Worm (Caenorhabditis elegans) whole organism, late embryonic: ENCODE measurements around the gene F01D5.7.

Experiments
- K02D7.2 ChIP-seq: sonication (generic microtip); optimal IDR thresholded peaks from 2 replicates; lab custom pipeline; 2017; ENCODE audit warnings: mild to moderate bottlenecking, missing genetic modification characterization, missing compliant biosample characterization
- T23F11.4 ChIP-seq: fragments of 200-800 bp; sonication (Bioruptor generic); optimal IDR thresholded peaks from 2 replicates; lab custom pipeline; 2018; ENCODE audit warnings: mild to moderate bottlenecking, missing genetic modification characterization, missing compliant biosample characterization
- Y22D7AL.16 ChIP-seq: sonication (generic microtip); optimal IDR thresholded peaks from 2 replicates; lab custom pipeline; 2016; ENCODE audit warnings: missing genetic modification characterization, missing compliant biosample characterization
- ama-1 ChIP-seq: fragments of 150-350 bp; optimal IDR thresholded peaks from 2 replicates; lab custom pipeline; 2014
- ceh-14 ChIP-seq: sonication (generic microtip); optimal IDR thresholded peaks from 2 replicates; lab custom pipeline; 2016; ENCODE audit warnings: missing genotype, missing genetic modification characterization, missing compliant biosample characterization
- ceh-18 ChIP-seq: sonication (generic microtip); optimal IDR thresholded peaks from 2 replicates; lab custom pipeline; 2016; ENCODE audit warnings: missing genetic modification characterization, missing compliant biosample characterization
- ceh-19 ChIP-seq: fragments of 200-800 bp; sonication (Bioruptor generic); optimal IDR thresholded peaks from 2 replicates; lab custom pipeline; 2018; ENCODE audit warnings: mild to moderate bottlenecking, missing genetic modification characterization, missing compliant biosample characterization
- ceh-2 ChIP-seq: sonication (generic microtip); optimal IDR thresholded peaks from 2 replicates; lab custom pipeline; 2016; ENCODE audit warnings: missing genotype, missing genetic modification characterization, missing compliant biosample characterization
- ceh-24 ChIP-seq: sonication (generic microtip); optimal IDR thresholded peaks from 2 replicates; lab custom pipeline; 2016; ENCODE audit warnings: mild to moderate bottlenecking, missing genetic modification characterization, missing compliant biosample characterization
- ceh-30 ChIP-seq: fragments of 150-350 bp; optimal IDR thresholded peaks from 2 replicates; lab custom pipeline; 2014; ENCODE audit warnings: missing biosample characterization, missing genetic modification characterization
- ceh-45 ChIP-seq: fragments of 200-800 bp; sonication (Bioruptor generic); IDR thresholded peaks from 2 replicates; pipeline ENCODE4 v1.3.6; 2022; ENCODE audit warnings: missing genetic modification reagents, missing genetic modification characterization, missing compliant biosample characterization
- ceh-48 ChIP-seq: sonication (generic microtip); optimal IDR thresholded peaks from 2 replicates; lab custom pipeline; 2016; ENCODE audit warnings: missing genetic modification characterization, inconsistent platforms, missing compliant biosample characterization
- ceh-9 ChIP-seq: sonication (generic microtip); optimal IDR thresholded peaks from 2 replicates; lab custom pipeline; 2016; ENCODE audit warnings: mild to moderate bottlenecking, missing genetic modification characterization, inconsistent platforms, missing compliant biosample characterization
- dmd-4 ChIP-seq: sonication (generic microtip); optimal IDR thresholded peaks from 2 replicates; lab custom pipeline; 2016; ENCODE audit warnings: borderline replicate concordance, missing genetic modification characterization, missing compliant biosample characterization
- dve-1 ChIP-seq: sonication (generic microtip); optimal IDR thresholded peaks from 2 replicates; lab custom pipeline; 2017; ENCODE audit warnings: antibody characterized with exemption, mild to moderate bottlenecking, missing genetic modification characterization, missing compliant biosample characterization
- elt-2 ChIP-seq: sonication (generic microtip); optimal IDR thresholded peaks from 2 replicates; lab custom pipeline; 2016; ENCODE audit warnings: missing genetic modification reagents, missing genetic modification characterization, missing compliant biosample characterization
- eyg-1 ChIP-seq: sonication (generic microtip); optimal IDR thresholded peaks from 2 replicates; lab custom pipeline; 2016; ENCODE audit warnings: missing genotype, missing genetic modification characterization, missing compliant biosample characterization
- fkh-10 ChIP-seq: fragments of 150-350 bp; optimal IDR thresholded peaks from 2 replicates; lab custom pipeline; 2014; ENCODE audit warnings: missing biosample characterization, missing genetic modification reagents, missing genetic modification characterization
- gmeb-2 ChIP-seq: sonication (generic microtip); optimal IDR thresholded peaks from 2 replicates; lab custom pipeline; 2016; ENCODE audit warnings: missing genetic modification characterization, inconsistent platforms, missing compliant biosample characterization
- hlh-13 ChIP-seq: fragments of 200-800 bp; sonication (Bioruptor generic); optimal IDR thresholded peaks from 2 replicates; lab custom pipeline; 2018; ENCODE audit warnings: mild to moderate bottlenecking, missing genetic modification characterization, missing compliant biosample characterization
- hlh-15 ChIP-seq: sonication (generic microtip); optimal IDR thresholded peaks from 2 replicates; lab custom pipeline; 2016; ENCODE audit warnings: missing genetic modification characterization, missing compliant biosample characterization
- hlh-30 ChIP-seq: sonication (generic microtip); optimal IDR thresholded peaks from 2 replicates; lab custom pipeline; 2017; ENCODE audit warnings: antibody characterized with exemption, missing genetic modification characterization, missing compliant biosample characterization; ENCODE audit not compliant: insufficient read depth
- hlh-6 ChIP-seq: sonication (generic microtip); optimal IDR thresholded peaks from 2 replicates; lab custom pipeline; 2016; ENCODE audit warnings: missing genotype, missing genetic modification characterization, missing compliant biosample characterization
- hlh-8 ChIP-seq: sonication (generic microtip); optimal IDR thresholded peaks from 2 replicates; lab custom pipeline; 2016; ENCODE audit warnings: missing genotype, missing genetic modification characterization, missing compliant biosample characterization
- lin-11 ChIP-seq: fragments of 200-800 bp; sonication (Bioruptor generic); optimal IDR thresholded peaks from 2 replicates; lab custom pipeline; 2018; ENCODE audit warnings: mild to moderate bottlenecking, missing genetic modification characterization, missing compliant biosample characterization
- madf-2 ChIP-seq: sonication (generic microtip); optimal IDR thresholded peaks from 2 replicates; lab custom pipeline; 2017; ENCODE audit warnings: missing genetic modification characterization, missing compliant biosample characterization
- mec-3 ChIP-seq: sonication (generic microtip); optimal IDR thresholded peaks from 2 replicates; lab custom pipeline; 2016; ENCODE audit warnings: borderline replicate concordance, missing genetic modification characterization, missing compliant biosample characterization
- nhr-11 ChIP-seq: fragments of 150-350 bp; optimal IDR thresholded peaks from 2 replicates; lab custom pipeline; 2014; ENCODE audit warnings: missing biosample characterization, missing genetic modification characterization
- odd-2 ChIP-seq: sonication (generic microtip); optimal IDR thresholded peaks from 2 replicates; lab custom pipeline; 2017; ENCODE audit warnings: antibody characterized with exemption, mild to moderate bottlenecking, missing genetic modification characterization, missing compliant biosample characterization
- pat-9 ChIP-seq: fragments of 200-800 bp; sonication (Bioruptor generic); optimal IDR thresholded peaks from 2 replicates; lab custom pipeline; 2018; ENCODE audit warnings: mild to moderate bottlenecking, missing genetic modification characterization, moderate library complexity, missing compliant biosample characterization
- pha-2 ChIP-seq: sonication (generic microtip); optimal IDR thresholded peaks from 2 replicates; lab custom pipeline; 2017; ENCODE audit warnings: mild to moderate bottlenecking, missing genetic modification characterization, missing compliant biosample characterization
- pha-4 ChIP-seq: fragments of 150-350 bp; optimal IDR thresholded peaks from 2 replicates; lab custom pipeline; 2018; ENCODE audit warnings: missing biosample characterization, missing genetic modification reagents, missing genetic modification characterization
- pqm-1 ChIP-seq: sonication (generic microtip); optimal IDR thresholded peaks from 2 replicates; lab custom pipeline; 2016; ENCODE audit warnings: missing genetic modification characterization, missing compliant biosample characterization
- pros-1 ChIP-seq: fragments of 150-350 bp; optimal IDR thresholded peaks from 2 replicates; lab custom pipeline; 2014; ENCODE audit warnings: missing biosample characterization, missing genetic modification reagents, missing genetic modification characterization
- ref-2 ChIP-seq: sonication (generic microtip); optimal IDR thresholded peaks from 2 replicates; lab custom pipeline; 2016; ENCODE audit warnings: missing genetic modification characterization, missing compliant biosample characterization
- rnt-1 ChIP-seq: sonication (generic microtip); optimal IDR thresholded peaks from 2 replicates; lab custom pipeline; 2016; ENCODE audit warnings: missing genetic modification characterization, missing compliant biosample characterization
- sdc-2 ChIP-seq: sonication (generic microtip); optimal IDR thresholded peaks from 2 replicates; lab custom pipeline; 2016; ENCODE audit warnings: missing genotype, missing genetic modification characterization, missing compliant biosample characterization
- sox-2 ChIP-seq: fragments of 200-800 bp; sonication (Bioruptor generic); IDR thresholded peaks from 2 replicates; pipeline ENCODE4 v1.3.6; 2022; ENCODE audit warnings: missing genetic modification reagents, missing genetic modification characterization, missing compliant biosample characterization
- sox-4 ChIP-seq: sonication (generic microtip); optimal IDR thresholded peaks from 2 replicates; lab custom pipeline; 2017; ENCODE audit warnings: mild to moderate bottlenecking, missing genetic modification characterization, inconsistent platforms, missing compliant biosample characterization
- syd-9 ChIP-seq: sonication (generic microtip); optimal IDR thresholded peaks from 2 replicates; lab custom pipeline; 2016; ENCODE audit warnings: mild to moderate bottlenecking, missing genetic modification characterization, moderate library complexity, missing compliant biosample characterization
- tbx-2 ChIP-seq: sonication (generic microtip); optimal IDR thresholded peaks from 2 replicates; lab custom pipeline; 2016; ENCODE audit warnings: missing genetic modification characterization, missing compliant biosample characterization
- tbx-7 ChIP-seq: sonication (generic microtip); optimal IDR thresholded peaks from 2 replicates; lab custom pipeline; 2016; ENCODE audit warnings: missing genotype, missing genetic modification characterization, missing compliant biosample characterization
- ttx-3 ChIP-seq: sonication (generic microtip); optimal IDR thresholded peaks from 2 replicates; lab custom pipeline; 2016; ENCODE audit warnings: missing genetic modification reagents, missing genetic modification characterization, missing compliant biosample characterization
- unc-3 ChIP-seq, 2 experiments: fragments of 200-800 bp in 1 of 2; sonication (Bioruptor generic) in 1 of 2; sonication (generic microtip) in 1 of 2; conservative IDR thresholded peaks in 1 of 2; optimal IDR thresholded peaks in 1 of 2; 2 replicates each; pipeline versions ENCODE4 v1.3.6 to Lab custom; 2016 to 2022; ENCODE audit warnings: missing compliant biosample characterization in 2 of 2, missing genetic modification characterization in 2 of 2, missing genetic modification reagents in 1 of 2
- unc-42 ChIP-seq: sonication (generic microtip); optimal IDR thresholded peaks from 2 replicates; lab custom pipeline; 2016; ENCODE audit warnings: missing genotype, missing genetic modification characterization, missing compliant biosample characterization
- unc-55 ChIP-seq: sonication (generic microtip); optimal IDR thresholded peaks from 2 replicates; lab custom pipeline; 2017; ENCODE audit warnings: missing biosample characterization, missing genetic modification reagents, missing genetic modification characterization
- unc-86 ChIP-seq: sonication (generic microtip); optimal IDR thresholded peaks from 2 replicates; lab custom pipeline; 2016; ENCODE audit warnings: missing genetic modification characterization, missing compliant biosample characterization
- ztf-16 ChIP-seq: sonication (generic microtip); optimal IDR thresholded peaks from 2 replicates; lab custom pipeline; 2017; ENCODE audit warnings: missing genetic modification characterization, missing compliant biosample characterization

Gene F01D5.7

ce11 chrII:14053141-14053540 lies 44.7 kb downstream of the F01D5.7 start:
- no peak for TF ChIP-seq hlh-13 (GFP tag; lab: Kevin White, UChicago)
- TF ChIP-seq elt-2, result peak; percentile 58
- TF ChIP-seq, all 69 proteins: peak for 1

ce11 chrII:14055717-14056116 lies 47.3 kb downstream of the F01D5.7 start:
- TF ChIP-seq mec-3 (tag; lab: Kevin White, UChicago), result no peak

- TF ChIP-seq ceh-14, result peak; percentile 74
- TF ChIP-seq tbx-7 (tag; lab: Kevin White, UChicago), result no peak
- TF ChIP-seq unc-3 (GFP tag; conservative IDR thresholded peaks at IDR 0.05; lab: Robert Waterston, UW), result peak; percentile 65
- peak; percentile 44 for TF ChIP-seq unc-3 (tag; optimal IDR thresholded peaks at IDR 0.05; lab: Kevin White, UChicago)
- peak; percentile 39 for TF ChIP-seq pha-2 (tag; lab: Kevin White, UChicago)
- TF ChIP-seq ceh-9 (tag; lab: Kevin White, UChicago), result no peak
- TF ChIP-seq hlh-6 (tag; lab: Kevin White, UChicago), result no peak
- peak; percentile 29 for TF ChIP-seq Y22D7AL.16 (tag; lab: Kevin White, UChicago)
- TF ChIP-seq ceh-19 (GFP tag; lab: Kevin White, UChicago), result peak; percentile 21
- no peak for TF ChIP-seq ama-1 (lab: Kevin White, UChicago)
- peak; percentile 62 for TF ChIP-seq ref-2
- peak; percentile 20 for TF ChIP-seq lin-11 (tag; lab: Kevin White, UChicago)
- TF ChIP-seq eyg-1 (tag; lab: Kevin White, UChicago), result no peak
- TF ChIP-seq dve-1, result peak; percentile 6
- TF ChIP-seq mec-3 (tag; lab: Kevin White, UChicago), result no peak
- peak; percentile 11 for TF ChIP-seq ceh-30 (tag; lab: Kevin White, UChicago)
- peak; percentile 12 for TF ChIP-seq sdc-2
- peak; percentile 56 for TF ChIP-seq ztf-16 (tag; lab: Kevin White, UChicago)
- peak; percentile 61 for TF ChIP-seq ceh-2 (tag; lab: Kevin White, UChicago)
- TF ChIP-seq hlh-8, result peak; percentile 50
- peak; percentile 29 for TF ChIP-seq unc-55 (GFP tag; lab: Kevin White, UChicago)
- TF ChIP-seq elt-2, result peak; percentile 83
- peak; percentile 29 for TF ChIP-seq T23F11.4
- 0 out of 2 replicates have a peak, but pooled peaks have one; percentile 33 for TF ChIP-seq ceh-45
- TF ChIP-seq syd-9 (tag; lab: Kevin White, UChicago), result peak; percentile 1
- TF ChIP-seq fkh-10 (GFP tag; lab: Kevin White, UChicago), result no peak
- TF ChIP-seq pqm-1, result no peak
- peak; percentile 30 for TF ChIP-seq rnt-1
- no peak for TF ChIP-seq ceh-24 (tag; lab: Kevin White, UChicago)
- no peak; the same call in 1 of the 2 replicates for TF ChIP-seq sox-2 (GFP tag; lab: Robert Waterston, UW)
- no peak for TF ChIP-seq K02D7.2 (tag; lab: Kevin White, UChicago)
- peak; percentile 48 for TF ChIP-seq sox-4 (tag; lab: Kevin White, UChicago)
- no peak for TF ChIP-seq pros-1 (tag; lab: Kevin White, UChicago)
- TF ChIP-seq pat-9 (tag; lab: Kevin White, UChicago), result peak; percentile 33
- TF ChIP-seq hlh-30 (tag; lab: Kevin White, UChicago), result no peak
- TF ChIP-seq ceh-48, result no peak
- TF ChIP-seq pha-4 (tag; lab: Kevin White, UChicago), result no peak
- TF ChIP-seq ceh-18 (tag; lab: Kevin White, UChicago), result peak; percentile 55
- no peak for TF ChIP-seq odd-2 (tag; lab: Kevin White, UChicago)
- no peak for TF ChIP-seq nhr-11
- peak; percentile 75 for TF ChIP-seq tbx-2 (tag; lab: Kevin White, UChicago)
- TF ChIP-seq gmeb-2 (tag; lab: Kevin White, UChicago), result peak; percentile 65
- TF ChIP-seq dmd-4 (tag; lab: Kevin White, UChicago), result no peak
- TF ChIP-seq hlh-15 (tag; lab: Kevin White, UChicago), result peak; percentile 24
- peak; percentile 61 for TF ChIP-seq unc-86 (tag; lab: Kevin White, UChicago)
- peak; percentile 50 for TF ChIP-seq ttx-3 (tag; lab: Kevin White, UChicago)
- peak; percentile 56 for TF ChIP-seq madf-2
- peak; percentile 57 for TF ChIP-seq unc-42 (tag; lab: Kevin White, UChicago)
These were observed 51.3 kb downstream of the F01D5.7 start, which contains the start of gene rpb-11 for ce11 chrII:14059767-14060166. Gene rpb-11 (plus strand): TSS chrII:14060085.
